Worm (Caenorhabditis elegans): ENCODE results near the gene Y41E3.1.
"Not testable (repeated sequence)": the region's sequence is repeated elsewhere in the genome, so short reads cannot be mapped to it uniquely, and the experiment has no call there.

Y41E3.1 gene

ce11 chrIV:14958551-14958950 lies at the start of gene Y41E3.1:
Gene Y41E3.1 (minus strand): TSS chrIV:14958874.
- TF ChIP-seq daf-12 (tag; optimal IDR thresholded peaks at IDR 0.05) = no peak
- TF ChIP-seq nhr-12 (tag; optimal IDR thresholded peaks at IDR 0.05) = no peak
- no peak for TF ChIP-seq eor-1 (tag; optimal IDR thresholded peaks at IDR 0.05)
- TF ChIP-seq nhr-67 (tag; optimal IDR thresholded peaks at IDR 0.05) = no peak
- TF ChIP-seq nfya-1 (tag; optimal IDR thresholded peaks at IDR 0.05; ENCODE audit: insufficient read depth) = no peak
- TF ChIP-seq jun-1 (tag; optimal IDR thresholded peaks at IDR 0.05) = no peak
- no peak for TF ChIP-seq hmg-11 (tag; optimal IDR thresholded peaks at IDR 0.05)

- TF ChIP-seq egl-27 (tag; optimal IDR thresholded peaks at IDR 0.05) (no peak), aly-2 (tag; optimal IDR thresholded peaks at IDR 0.05) (no peak), nhr-76 (tag; optimal IDR thresholded peaks at IDR 0.05) (no peak), fos-1 (tag; optimal IDR thresholded peaks at IDR 0.05) (no peak), egl-5 (tag; optimal IDR thresholded peaks at IDR 0.05) (no peak), nhr-23 (tag; optimal IDR thresholded peaks at IDR 0.05) (no peak), fkh-2 (tag; optimal IDR thresholded peaks at IDR 0.05) (no peak), tbx-2 (tag; optimal IDR thresholded peaks at IDR 0.05) (no peak), snpc-4 (tag; optimal IDR thresholded peaks at IDR 0.05) (no peak), nhr-237 (tag; optimal IDR thresholded peaks at IDR 0.05) (no peak), eor-1 (tag; optimal IDR thresholded peaks at IDR 0.05) (no peak), R02D3.7 (tag; optimal IDR thresholded peaks at IDR 0.05) (no peak), skn-1 (tag; optimal IDR thresholded peaks at IDR 0.05) (no peak), nhr-11 (tag; optimal IDR thresholded peaks at IDR 0.05) (no peak), fkh-10 (GFP tag; optimal IDR thresholded peaks at IDR 0.05) (no peak), pqm-1 (tag; optimal IDR thresholded peaks at IDR 0.05) (no peak), mml-1 (tag; optimal IDR thresholded peaks at IDR 0.05) (no peak)
Observed at ce11 chrIV:15008200-15008599, 49.5 kb upstream of the Y41E3.1 start.

- TF ChIP-seq nhr-28, skn-1, fkh-2 (tag; optimal IDR thresholded peaks at IDR 0.05): not testable (repeated sequence)
Observed at ce11 chrIV:15006494-15006893, 47.8 kb upstream of the Y41E3.1 start, which contains the start of gene Y41E3.6. Gene Y41E3.6 (plus strand): TSS chrIV:15006794.

DNA sequence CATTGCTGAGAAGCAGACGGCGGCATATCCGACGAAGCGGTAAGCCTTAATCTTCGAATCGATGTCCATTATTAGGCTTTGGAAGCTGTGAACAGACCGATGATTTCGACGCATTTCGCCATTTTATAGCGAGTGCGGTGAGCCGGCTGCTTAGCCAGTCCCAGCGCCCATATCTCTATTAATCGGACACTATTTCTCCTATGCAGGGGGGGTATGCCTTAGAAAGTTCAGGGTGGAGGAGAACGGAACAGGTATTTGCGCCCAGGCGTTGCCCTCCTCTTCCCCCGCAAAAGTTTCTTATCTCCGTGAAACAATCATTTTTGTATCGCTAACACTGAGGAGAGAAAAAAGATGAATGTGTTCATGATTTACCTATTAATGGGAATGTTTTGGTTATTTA lies 28.0 kb upstream of the Y41E3.1 start, which contains the start of gene dpy-4:
Gene dpy-4, minus strand, starts transcription at position 101 of the 400 bp plus-strand sequence.
- TF ChIP-seq skn-1 (tag; optimal IDR thresholded peaks at IDR 0.05) = no peak
- no peak for TF ChIP-seq ceh-9 (tag; optimal IDR thresholded peaks at IDR 0.05)
- TF ChIP-seq nhr-25 (tag; optimal IDR thresholded peaks at IDR 0.05) = peak; percentile 35
- TF ChIP-seq ztf-11 (tag; optimal IDR thresholded peaks at IDR 0.05) = no peak
- peak; percentile 56 for TF ChIP-seq ama-1 (optimal IDR thresholded peaks at IDR 0.05)
- no peak for TF ChIP-seq nhr-237 (tag; optimal IDR thresholded peaks at IDR 0.05)
- TF ChIP-seq ZK546.5 (tag; optimal IDR thresholded peaks at IDR 0.05) = no peak
- TF ChIP-seq nhr-77 (tag; optimal IDR thresholded peaks at IDR 0.05) = no peak
- no peak for TF ChIP-seq nhr-67 (tag; optimal IDR thresholded peaks at IDR 0.05)
- no peak for TF ChIP-seq ceh-82 (tag; optimal IDR thresholded peaks at IDR 0.05)
- TF ChIP-seq tbx-2 (tag; optimal IDR thresholded peaks at IDR 0.05) = no peak
- no peak for TF ChIP-seq lin-15B (tag; optimal IDR thresholded peaks at IDR 0.05)
- TF ChIP-seq elt-1 (tag; optimal IDR thresholded peaks at IDR 0.05) = no peak

DNA sequence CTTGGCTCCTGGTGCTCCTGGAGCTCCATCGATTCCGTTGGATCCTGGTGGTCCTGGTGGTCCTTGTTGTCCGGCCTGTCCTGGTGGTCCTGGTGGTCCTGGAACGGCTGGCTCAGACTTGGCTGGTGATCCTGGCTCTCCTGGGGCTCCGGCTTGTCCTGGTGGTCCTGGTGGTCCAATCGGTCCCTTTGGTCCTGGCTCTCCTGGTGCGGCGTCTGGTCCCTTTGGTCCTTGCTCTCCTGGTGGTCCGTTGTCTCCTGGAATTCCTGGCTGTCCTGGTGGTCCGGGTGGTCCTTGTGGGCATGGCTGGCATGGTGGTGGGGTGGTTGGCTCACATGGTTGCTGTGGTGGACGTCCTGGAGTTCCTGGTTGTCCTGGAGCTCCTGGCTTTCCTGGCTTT lies 27.2 kb upstream of the Y41E3.1 start:
- TF ChIP-seq snpc-4 (tag; optimal IDR thresholded peaks at IDR 0.05) (no peak), aly-2 (tag; optimal IDR thresholded peaks at IDR 0.05) (no peak), nhr-76 (tag; optimal IDR thresholded peaks at IDR 0.05) (no peak), egl-27 (tag; optimal IDR thresholded peaks at IDR 0.05) (no peak), tbx-2 (tag; optimal IDR thresholded peaks at IDR 0.05) (no peak), lin-15B (tag; optimal IDR thresholded peaks at IDR 0.05) (no peak)

DNA sequence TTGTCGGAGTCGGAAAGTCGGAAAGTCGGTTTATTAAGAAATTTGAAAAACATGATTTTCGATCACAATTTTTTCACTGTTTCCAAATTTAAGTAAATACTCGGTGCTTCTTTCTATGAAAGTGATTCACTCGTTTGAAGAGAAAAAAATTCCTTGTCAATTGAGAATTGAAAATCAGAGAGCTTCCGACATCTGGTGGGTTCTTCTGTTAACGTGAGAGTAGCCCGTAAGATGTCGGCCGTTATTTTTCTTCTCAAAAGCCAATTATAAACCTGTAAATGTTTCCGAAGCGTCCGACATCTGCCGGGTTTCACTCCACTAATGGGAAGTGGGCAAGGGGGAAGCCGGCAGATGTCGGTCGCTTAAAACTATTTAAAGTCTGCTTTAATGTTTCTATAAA lies 26.3 kb upstream of the Y41E3.1 start:
- peak in 1 of 3 experiments; percentile 32 for TF ChIP-seq elt-3 (tag; optimal IDR thresholded peaks at IDR 0.05)
- peak; percentile 66 for TF ChIP-seq ama-1 (optimal IDR thresholded peaks at IDR 0.05)
- TF ChIP-seq snpc-4 (tag; optimal IDR thresholded peaks at IDR 0.05) = peak; percentile 74
- peak; percentile 87 for TF ChIP-seq nhr-43 (tag; optimal IDR thresholded peaks at IDR 0.05; ENCODE audit: poor library complexity, severe bottlenecking)
- TF ChIP-seq nfya-1 (tag; optimal IDR thresholded peaks at IDR 0.05; ENCODE audit: insufficient read depth) = peak; percentile 13
- TF ChIP-seq R02D3.7 (tag; optimal IDR thresholded peaks at IDR 0.05) = no peak
